Fruit fly (Drosophila melanogaster) whole organism, embryonic: Measurements from ENCODE around the gene COX5B.

Experiments
- Atf-2 ChIP-seq: fragments of 200-800 bp; sonication (Bioruptor generic); optimal IDR thresholded peaks from 2 replicates; lab custom pipeline; 2016; ENCODE audit warnings: missing biosample characterization, missing genetic modification characterization
- Bdp1 ChIP-seq: fragments of 200-800 bp; sonication (Bioruptor generic); optimal IDR thresholded peaks from 3 replicates; lab custom pipeline; 2016; ENCODE audit warnings: missing biosample characterization, missing genetic modification characterization
- CG10979 ChIP-seq: fragments of 200-800 bp; sonication (Bioruptor generic); optimal IDR thresholded peaks from 2 replicates; lab custom pipeline; 2018; ENCODE audit warnings: missing biosample characterization, mild to moderate bottlenecking, missing genetic modification characterization, moderate library complexity
- CG11695 ChIP-seq: fragments of 200-800 bp; sonication (Bioruptor generic); IDR thresholded peaks from 3 replicates; pipeline ENCODE4 v1.3.6; 2022; ENCODE audit warnings: missing biosample characterization, missing genetic modification characterization
- CG12104 ChIP-seq: fragments of 200-800 bp; sonication (Bioruptor generic); optimal IDR thresholded peaks from 3 replicates; lab custom pipeline; 2016; ENCODE audit warnings: missing biosample characterization, missing genetic modification characterization
- CG13424 ChIP-seq: fragments of 200-800 bp; sonication (Bioruptor generic); optimal IDR thresholded peaks from 2 replicates; lab custom pipeline; 2019; ENCODE audit warnings: missing biosample characterization, mild to moderate bottlenecking, missing genetic modification characterization, moderate library complexity
- CG14441 ChIP-seq: fragments of 200-800 bp; sonication (Bioruptor generic); IDR thresholded peaks from 2 replicates; pipeline ENCODE4 v1.3.6; 2022; ENCODE audit warnings: missing biosample characterization, missing genetic modification characterization
- CG14710 ChIP-seq: fragments of 200-800 bp; sonication (Bioruptor generic); optimal IDR thresholded peaks from 3 replicates; lab custom pipeline; 2019; ENCODE audit warnings: missing biosample characterization, mild to moderate bottlenecking, missing genetic modification characterization, moderate library complexity
- CG16863 ChIP-seq: fragments of 200-800 bp; sonication (Bioruptor generic); optimal IDR thresholded peaks from 3 replicates; lab custom pipeline; 2016; ENCODE audit warnings: missing biosample characterization, missing genetic modification characterization
- CG17385 ChIP-seq: fragments of 200-800 bp; sonication (Bioruptor generic); optimal IDR thresholded peaks from 3 replicates; lab custom pipeline; 2018; ENCODE audit warnings: missing biosample characterization, mild to moderate bottlenecking, missing genetic modification characterization
- CG2678 ChIP-seq: fragments of 200-800 bp; sonication (Bioruptor generic); optimal IDR thresholded peaks from 3 replicates; lab custom pipeline; 2019; ENCODE audit warnings: missing biosample characterization, mild to moderate bottlenecking, missing genetic modification characterization, moderate library complexity
- CG33213 ChIP-seq: fragments of 200-800 bp; sonication (Bioruptor generic); optimal IDR thresholded peaks from 3 replicates; lab custom pipeline; 2016; ENCODE audit warnings: missing biosample characterization, missing genetic modification characterization
- CG6175 ChIP-seq: fragments of 200-800 bp; sonication (Bioruptor generic); IDR thresholded peaks from 3 replicates; pipeline ENCODE4 v1.3.6; 2022; ENCODE audit warnings: missing biosample characterization, missing genetic modification characterization
- CG6765 ChIP-seq: fragments of 200-800 bp; sonication (Bioruptor generic); optimal IDR thresholded peaks from 3 replicates; lab custom pipeline; 2017; ENCODE audit warnings: missing biosample characterization, mild to moderate bottlenecking, missing genetic modification characterization
- CG8089 ChIP-seq: fragments of 200-800 bp; sonication (Bioruptor generic); optimal IDR thresholded peaks from 3 replicates; lab custom pipeline; 2016; ENCODE audit warnings: missing biosample characterization, missing genetic modification characterization
- CG8359 ChIP-seq: fragments of 200-800 bp; sonication (Bioruptor generic); optimal IDR thresholded peaks from 2 replicates; lab custom pipeline; 2017; ENCODE audit warnings: missing biosample characterization, mild to moderate bottlenecking, missing genetic modification characterization, borderline replicate concordance
- CG9817 ChIP-seq: fragments of 200-800 bp; sonication (Bioruptor generic); optimal IDR thresholded peaks from 2 replicates; lab custom pipeline; 2018; ENCODE audit warnings: missing biosample characterization, mild to moderate bottlenecking, missing genetic modification characterization, moderate library complexity
- CrebB ChIP-seq: fragments of 200-800 bp; sonication (Bioruptor generic); optimal IDR thresholded peaks from 3 replicates; lab custom pipeline; 2018; ENCODE audit warnings: missing biosample characterization, mild to moderate bottlenecking, missing genetic modification characterization
- Dip3 ChIP-seq: fragments of 200-800 bp; sonication (Bioruptor generic); optimal IDR thresholded peaks from 3 replicates; lab custom pipeline; 2016; ENCODE audit warnings: missing biosample characterization, missing genetic modification characterization
- Dref ChIP-seq: fragments of 200-800 bp; sonication (Bioruptor generic); IDR thresholded peaks from 2 replicates; pipeline ENCODE4 v1.3.6; 2022; ENCODE audit warnings: missing biosample characterization, missing genetic modification characterization
- Drgx ChIP-seq: fragments of 200-800 bp; sonication (Bioruptor generic); IDR thresholded peaks from 2 replicates; pipeline ENCODE4 v1.3.6; 2022; ENCODE audit warnings: missing biosample characterization, missing genetic modification characterization
- GATAe ChIP-seq: fragments of 200-800 bp; sonication (Bioruptor generic); conservative IDR thresholded peaks from 2 replicates; pipeline ENCODE4 v1.3.6; 2022; ENCODE audit warnings: missing biosample characterization, missing genetic modification characterization
- HLH3B ChIP-seq: fragments of 200-800 bp; sonication (Bioruptor generic); IDR thresholded peaks from 2 replicates; pipeline ENCODE4 v1.3.6; 2022; ENCODE audit warnings: missing biosample characterization, missing genetic modification characterization
- HmgD ChIP-seq: fragments of 200-800 bp; sonication (Bioruptor generic); optimal IDR thresholded peaks from 3 replicates; lab custom pipeline; 2016; ENCODE audit warnings: missing biosample characterization, missing genetic modification characterization
- Hr39 ChIP-seq: fragments of >200 bp; optimal IDR thresholded peaks from 2 replicates; lab custom pipeline; 2017
- MBD-R2 ChIP-seq: fragments of 200-800 bp; sonication (Bioruptor generic); IDR thresholded peaks from 2 replicates; pipeline ENCODE4 v1.3.6; 2022; ENCODE audit warnings: missing biosample characterization, missing genetic modification characterization
- Mad ChIP-seq: fragments of 200-800 bp; sonication (Bioruptor generic); optimal IDR thresholded peaks from 2 replicates; lab custom pipeline; 2016; ENCODE audit warnings: missing biosample characterization, missing genetic modification characterization
- Mes4 ChIP-seq: fragments of 200-800 bp; sonication (Bioruptor generic); optimal IDR thresholded peaks from 2 replicates; lab custom pipeline; 2016; ENCODE audit warnings: missing biosample characterization, missing genetic modification characterization
- Myb ChIP-seq: fragments of 200-800 bp; sonication (Bioruptor generic); optimal IDR thresholded peaks from 2 replicates; lab custom pipeline; 2016; ENCODE audit warnings: missing biosample characterization, missing genetic modification characterization
- Ptx1 ChIP-seq: fragments of 200-800 bp; sonication (Bioruptor generic); IDR thresholded peaks from 2 replicates; pipeline ENCODE4 v1.3.6; 2022; ENCODE audit warnings: missing biosample characterization, missing genetic modification characterization
- Scr ChIP-seq: fragments of 200-800 bp; sonication (Bioruptor generic); IDR thresholded peaks from 2 replicates; pipeline ENCODE4 v1.3.6; 2022; ENCODE audit warnings: missing biosample characterization, missing genetic modification characterization; ENCODE audit not compliant: partially characterized antibody
- Six4 ChIP-seq: fragments of 200-800 bp; sonication (Bioruptor generic); optimal IDR thresholded peaks from 2 replicates; lab custom pipeline; 2016; ENCODE audit warnings: missing biosample characterization, missing genetic modification characterization
- chn ChIP-seq: fragments of 200-800 bp; sonication (Bioruptor generic); optimal IDR thresholded peaks from 2 replicates; lab custom pipeline; 2016; ENCODE audit warnings: missing biosample characterization, missing genetic modification characterization
- danr ChIP-seq: fragments of 200-800 bp; sonication (Bioruptor generic); IDR thresholded peaks from 2 replicates; pipeline ENCODE4 v1.3.6; 2022; ENCODE audit warnings: missing biosample characterization, missing genetic modification characterization
- gem ChIP-seq: fragments of 200-800 bp; sonication (Bioruptor generic); optimal IDR thresholded peaks from 2 replicates; lab custom pipeline; 2019; ENCODE audit warnings: missing biosample characterization, mild to moderate bottlenecking, missing genetic modification characterization, moderate library complexity
- hth ChIP-seq: fragments of >200 bp; optimal IDR thresholded peaks from 2 replicates; lab custom pipeline; 2017; ENCODE audit warnings: inconsistent platforms
- jigr1 ChIP-seq: fragments of 200-800 bp; sonication (Bioruptor generic); IDR thresholded peaks from 3 replicates; pipeline ENCODE4 v1.3.6; 2022; ENCODE audit warnings: missing biosample characterization, missing genetic modification characterization
- klu ChIP-seq: fragments of 200-800 bp; sonication (Bioruptor generic); IDR thresholded peaks from 2 replicates; pipeline ENCODE4 v1.3.6; 2022; ENCODE audit warnings: missing biosample characterization, missing genetic modification characterization
- lbe ChIP-seq: fragments of 200-800 bp; sonication (Bioruptor generic); optimal IDR thresholded peaks from 2 replicates; lab custom pipeline; 2016; ENCODE audit warnings: missing biosample characterization, mild to moderate bottlenecking, missing genetic modification characterization
- nau ChIP-seq: fragments of 200-800 bp; sonication (Bioruptor generic); optimal IDR thresholded peaks from 3 replicates; lab custom pipeline; 2017; ENCODE audit warnings: missing biosample characterization, mild to moderate bottlenecking, missing genetic modification characterization, missing genetic modification reagents
- otp ChIP-seq: fragments of 200-800 bp; sonication (Bioruptor generic); IDR thresholded peaks from 3 replicates; pipeline ENCODE4, ENCODE4 v1.3.6; 2022; ENCODE audit warnings: missing biosample characterization, missing genetic modification characterization
- repo ChIP-seq: fragments of 200-800 bp; sonication (Bioruptor generic); optimal IDR thresholded peaks from 2 replicates; lab custom pipeline; 2016; ENCODE audit warnings: missing biosample characterization, missing genetic modification characterization
- rib ChIP-seq: fragments of 200-800 bp; sonication (Bioruptor generic); IDR thresholded peaks from 2 replicates; pipeline ENCODE4 v1.3.6; 2022; ENCODE audit warnings: missing biosample characterization, missing genetic modification characterization
- row ChIP-seq: fragments of 200-800 bp; sonication (Bioruptor generic); IDR thresholded peaks from 3 replicates; pipeline ENCODE4 v1.3.6; 2022; ENCODE audit warnings: missing biosample characterization, missing genetic modification characterization
- slou ChIP-seq: fragments of 200-800 bp; sonication (Bioruptor generic); optimal IDR thresholded peaks from 3 replicates; lab custom pipeline; 2016; ENCODE audit warnings: missing biosample characterization, missing genetic modification characterization
- ssp ChIP-seq: fragments of 200-800 bp; sonication (Bioruptor generic); IDR thresholded peaks from 2 replicates; pipeline ENCODE4 v1.3.6; 2022; ENCODE audit warnings: missing biosample characterization, missing genetic modification characterization
- tna ChIP-seq: fragments of 200-800 bp; sonication (Bioruptor generic); IDR thresholded peaks from 2 replicates; pipeline ENCODE4 v1.3.6; 2022; ENCODE audit warnings: missing biosample characterization, missing genetic modification characterization; ENCODE audit not compliant: partially characterized antibody
- unc-4 ChIP-seq: fragments of 200-800 bp; sonication (Bioruptor generic); IDR thresholded peaks from 2 replicates; pipeline ENCODE4 v1.3.6; 2022; ENCODE audit warnings: missing biosample characterization, missing genetic modification characterization; ENCODE audit not compliant: partially characterized antibody
- zf30C ChIP-seq: fragments of 200-800 bp; sonication (Bioruptor generic); optimal IDR thresholded peaks from 3 replicates; lab custom pipeline; 2018; ENCODE audit warnings: missing biosample characterization, mild to moderate bottlenecking, missing genetic modification characterization

COX5B gene

DNA sequence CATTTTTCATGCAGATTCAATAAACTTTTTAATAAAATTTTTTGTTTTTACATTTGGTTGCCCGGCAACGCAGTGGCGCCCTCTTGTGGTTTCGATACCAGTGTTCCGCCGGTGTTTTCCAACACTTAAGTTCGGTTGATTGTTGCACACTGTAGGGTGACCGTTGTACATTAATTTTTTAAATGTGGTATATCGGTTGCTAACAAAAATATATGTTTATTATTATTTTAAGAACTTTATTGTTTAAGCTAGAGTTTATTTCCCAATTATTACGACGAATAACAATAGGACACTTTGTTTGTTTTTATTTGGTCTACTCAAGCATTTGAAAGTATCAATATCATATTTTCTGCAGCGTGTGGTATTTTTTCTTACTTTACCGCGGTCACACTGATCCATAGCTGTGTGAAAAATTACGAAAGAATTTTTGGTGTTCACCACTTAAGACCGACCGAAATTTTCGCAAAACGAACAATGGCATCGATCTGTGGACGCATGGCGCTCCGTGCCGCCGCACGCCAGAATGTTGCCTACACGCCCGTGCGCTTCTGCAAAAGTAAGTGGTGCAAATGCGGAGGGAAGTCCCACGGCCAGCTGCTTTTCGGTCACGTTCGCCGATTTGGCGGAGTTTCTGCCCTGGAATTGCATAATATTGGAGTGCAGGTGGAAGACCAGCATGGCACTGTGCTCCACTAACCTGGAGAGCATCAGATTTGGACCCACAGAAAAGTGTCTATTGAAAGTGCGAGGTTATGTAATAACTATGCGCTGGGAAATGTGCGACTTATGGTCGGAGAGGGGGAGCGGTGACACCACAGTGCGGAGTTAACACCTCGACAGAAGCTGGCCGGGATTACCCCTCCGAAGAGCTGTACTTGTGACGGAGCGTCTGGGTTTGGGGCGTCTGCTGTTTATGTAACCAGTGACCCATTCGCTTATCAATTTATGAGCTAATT, at the start of gene COX5B, which contains the start of gene IFT52 (continued):
- TF ChIP-seq CG6765 = no peak
- TF ChIP-seq otp (GFP tag; lab: Robert Waterston, UW) = 0 out of 3 replicates have a peak, but pooled peaks have one; percentile 32
- TF ChIP-seq Myb (GFP tag; lab: Kevin White, UChicago) = no peak
- TF ChIP-seq tna = no peak
- no peak for TF ChIP-seq zf30C (GFP tag; lab: Kevin White, UChicago)
- TF ChIP-seq lbe (GFP tag; lab: Kevin White, UChicago) = no peak
- TF ChIP-seq CG12104 (GFP tag; lab: Kevin White, UChicago) = peak; percentile 66
- TF ChIP-seq GATAe (GFP tag; lab: Robert Waterston, UW) = no peak
- TF ChIP-seq chn (GFP tag; lab: Kevin White, UChicago) = no peak
- peak; percentile 27 for TF ChIP-seq repo (GFP tag; lab: Kevin White, UChicago)
- peak; percentile 37; the same call in 1 of the 2 replicates for TF ChIP-seq klu (GFP tag; lab: Robert Waterston, UW)
- no peak for TF ChIP-seq Bdp1 (GFP tag; lab: Kevin White, UChicago)
- peak; percentile 47; the same call in 1 of the 2 replicates for TF ChIP-seq unc-4 (GFP tag; lab: Robert Waterston, UW)
- no peak for TF ChIP-seq CG8089 (GFP tag; lab: Kevin White, UChicago)
- TF ChIP-seq jigr1 (GFP tag; lab: Robert Waterston, UW) = no peak; the same call in 2 of the 3 replicates
- no peak for TF ChIP-seq CG11695 (GFP tag; lab: Robert Waterston, UW)
- peak; percentile 30 for TF ChIP-seq nau (GFP tag; lab: Kevin White, UChicago)
- peak; percentile 37; the same call in 1 of the 2 replicates for TF ChIP-seq CG14441 (GFP tag; lab: Robert Waterston, UW)
- TF ChIP-seq Atf-2 (GFP tag; lab: Kevin White, UChicago) = peak; percentile 51
- TF ChIP-seq Dref (GFP tag; lab: Robert Waterston, UW) = peak; percentile 63
- TF ChIP-seq Drgx (GFP tag; lab: Robert Waterston, UW) = no peak
- TF ChIP-seq Mes4 (GFP tag; lab: Kevin White, UChicago) = no peak
- peak; percentile 86 for TF ChIP-seq Dip3 (GFP tag; lab: Kevin White, UChicago)
- TF ChIP-seq CrebB (tag; lab: Kevin White, UChicago) = no peak
- TF ChIP-seq CG14710 (tag; lab: Kevin White, UChicago) = peak; percentile 86
- 0 out of 2 replicates have a peak, but pooled peaks have one; percentile 22 for TF ChIP-seq HLH3B (GFP tag; lab: Robert Waterston, UW)
- TF ChIP-seq CG33213 (GFP tag; lab: Kevin White, UChicago) = peak; percentile 86
- peak; percentile 55 for TF ChIP-seq Scr
- peak; percentile 59 for TF ChIP-seq Ptx1 (GFP tag; lab: Robert Waterston, UW)
- TF ChIP-seq gem (tag; lab: Kevin White, UChicago) = peak; percentile 21
- TF ChIP-seq Six4 (GFP tag; lab: Kevin White, UChicago) = peak; percentile 32
- peak; percentile 42; the same call in 1 of the 3 replicates for TF ChIP-seq CG6175
- TF ChIP-seq CG2678 = peak; percentile 46
- TF ChIP-seq CG9817 (tag; lab: Kevin White, UChicago) = peak; percentile 72
- peak; percentile 36 for TF ChIP-seq CG10979 (tag; lab: Kevin White, UChicago)
- peak; percentile 43; the same call in 1 of the 3 replicates for TF ChIP-seq row
- TF ChIP-seq HmgD (GFP tag; lab: Kevin White, UChicago) = no peak
- no peak for TF ChIP-seq CG13424
- peak; percentile 76 for TF ChIP-seq ssp (GFP tag; lab: Robert Waterston, UW)
- peak; percentile 65 for TF ChIP-seq MBD-R2 (GFP tag; lab: Robert Waterston, UW)
- no peak for TF ChIP-seq Hr39 (lab: Kevin White, UChicago)
- peak; percentile 66 for TF ChIP-seq Mad (GFP tag; lab: Kevin White, UChicago)
- no peak for TF ChIP-seq CG8359 (GFP tag; lab: Kevin White, UChicago)
- peak; percentile 80 for TF ChIP-seq slou (GFP tag; lab: Kevin White, UChicago)
- no peak for TF ChIP-seq hth (lab: Kevin White, UChicago)
- peak; percentile 26 for TF ChIP-seq CG16863 (GFP tag; lab: Kevin White, UChicago)
- no peak; the same call in 1 of the 2 replicates for TF ChIP-seq danr (GFP tag; lab: Robert Waterston, UW)
- TF ChIP-seq rib (GFP tag; lab: Robert Waterston, UW) = no peak
- TF ChIP-seq CG17385 (GFP tag; lab: Kevin White, UChicago) = no peak
